Fruit fly (Drosophila melanogaster): ENCODE measurements around the gene CycT.

DNA sequence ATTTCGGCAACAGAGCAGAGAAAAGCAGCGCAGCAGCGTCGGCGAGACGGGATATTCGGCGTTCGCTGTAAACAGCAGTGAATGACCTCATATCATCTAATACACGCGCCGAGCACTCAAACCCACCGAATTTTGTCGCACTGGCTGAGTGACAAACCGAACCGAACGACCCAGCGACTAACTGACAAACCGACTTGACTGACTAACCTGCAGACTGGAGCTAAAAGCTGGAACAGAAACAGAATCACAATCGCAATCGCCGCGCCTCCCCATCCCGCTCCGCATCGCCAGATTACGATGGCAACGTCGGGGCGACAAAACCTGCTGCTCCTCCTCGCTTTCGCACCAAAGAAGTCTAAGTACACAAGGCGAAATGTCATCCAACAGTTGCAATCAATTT is 22.0 kb upstream of the CycT start:
- TF ChIP-seq dsx (GFP tag; optimal IDR thresholded peaks at IDR 0.05; ENCODE audit: poor library complexity, severe bottlenecking): no peak
- TF ChIP-seq fd85E (GFP tag; optimal IDR thresholded peaks at IDR 0.05): no peak
- no peak for TF ChIP-seq lz (GFP tag; optimal IDR thresholded peaks at IDR 0.05)
- TF ChIP-seq Ets21C (GFP tag; optimal IDR thresholded peaks at IDR 0.05): no peak
- TF ChIP-seq vri (GFP tag; optimal IDR thresholded peaks at IDR 0.05): peak; percentile 50
